Worm (Caenorhabditis elegans) whole organism, late embryonic: ENCODE results near the gene elt-3.

Source experiments
- C08G9.2 ChIP-seq: sonication (generic microtip); optimal IDR thresholded peaks from 2 replicates; lab custom pipeline; 2016; ENCODE audit warnings: mild to moderate bottlenecking, missing genetic modification characterization, moderate library complexity, missing compliant biosample characterization
- F13H6.1 ChIP-seq: sonication (generic microtip); optimal IDR thresholded peaks from 2 replicates; lab custom pipeline; 2016; ENCODE audit warnings: missing genetic modification characterization, missing compliant biosample characterization
- K02D7.2 ChIP-seq: sonication (generic microtip); optimal IDR thresholded peaks from 2 replicates; lab custom pipeline; 2017; ENCODE audit warnings: mild to moderate bottlenecking, missing genetic modification characterization, missing compliant biosample characterization
- T23F11.4 ChIP-seq: fragments of 200-800 bp; sonication (Bioruptor generic); optimal IDR thresholded peaks from 2 replicates; lab custom pipeline; 2018; ENCODE audit warnings: mild to moderate bottlenecking, missing genetic modification characterization, missing compliant biosample characterization
- Y22D7AL.16 ChIP-seq: sonication (generic microtip); optimal IDR thresholded peaks from 2 replicates; lab custom pipeline; 2016; ENCODE audit warnings: missing genetic modification characterization, missing compliant biosample characterization
- ama-1 ChIP-seq: fragments of 150-350 bp; optimal IDR thresholded peaks from 2 replicates; lab custom pipeline; 2014
- ceh-14 ChIP-seq: sonication (generic microtip); optimal IDR thresholded peaks from 2 replicates; lab custom pipeline; 2016; ENCODE audit warnings: missing genotype, missing genetic modification characterization, missing compliant biosample characterization
- ceh-18 ChIP-seq: sonication (generic microtip); optimal IDR thresholded peaks from 2 replicates; lab custom pipeline; 2016; ENCODE audit warnings: missing genetic modification characterization, missing compliant biosample characterization
- ceh-19 ChIP-seq: fragments of 200-800 bp; sonication (Bioruptor generic); optimal IDR thresholded peaks from 2 replicates; lab custom pipeline; 2018; ENCODE audit warnings: mild to moderate bottlenecking, missing genetic modification characterization, missing compliant biosample characterization
- ceh-2 ChIP-seq: sonication (generic microtip); optimal IDR thresholded peaks from 2 replicates; lab custom pipeline; 2016; ENCODE audit warnings: missing genotype, missing genetic modification characterization, missing compliant biosample characterization
- ceh-22 ChIP-seq: sonication (generic microtip); optimal IDR thresholded peaks from 2 replicates; lab custom pipeline; 2017; ENCODE audit warnings: missing biosample characterization, missing genetic modification characterization
- ceh-24 ChIP-seq: sonication (generic microtip); optimal IDR thresholded peaks from 2 replicates; lab custom pipeline; 2016; ENCODE audit warnings: mild to moderate bottlenecking, missing genetic modification characterization, missing compliant biosample characterization
- ceh-30 ChIP-seq: fragments of 150-350 bp; optimal IDR thresholded peaks from 2 replicates; lab custom pipeline; 2014; ENCODE audit warnings: missing biosample characterization, missing genetic modification characterization
- ceh-31 ChIP-seq: sonication (generic microtip); optimal IDR thresholded peaks from 2 replicates; lab custom pipeline; 2016; ENCODE audit warnings: missing genetic modification characterization, missing compliant biosample characterization
- ceh-34 ChIP-seq: sonication (generic microtip); optimal IDR thresholded peaks from 2 replicates; lab custom pipeline; 2016; ENCODE audit warnings: mild to moderate bottlenecking, missing genetic modification characterization, missing compliant biosample characterization
- ceh-45 ChIP-seq: fragments of 200-800 bp; sonication (Bioruptor generic); IDR thresholded peaks from 2 replicates; pipeline ENCODE4 v1.3.6; 2022; ENCODE audit warnings: missing genetic modification reagents, missing genetic modification characterization, missing compliant biosample characterization
- che-1 ChIP-seq: sonication (generic microtip); optimal IDR thresholded peaks from 2 replicates; lab custom pipeline; 2016; ENCODE audit warnings: mild to moderate bottlenecking, missing genetic modification characterization, missing compliant biosample characterization
- elt-2 ChIP-seq: sonication (generic microtip); optimal IDR thresholded peaks from 2 replicates; lab custom pipeline; 2016; ENCODE audit warnings: missing genetic modification reagents, missing genetic modification characterization, missing compliant biosample characterization
- elt-4 ChIP-seq: sonication (generic microtip); optimal IDR thresholded peaks from 2 replicates; lab custom pipeline; 2016; ENCODE audit warnings: missing genetic modification characterization, missing compliant biosample characterization
- ets-4 ChIP-seq: sonication (generic microtip); optimal IDR thresholded peaks from 2 replicates; lab custom pipeline; 2016; ENCODE audit warnings: missing genetic modification characterization, missing compliant biosample characterization
- eyg-1 ChIP-seq: sonication (generic microtip); optimal IDR thresholded peaks from 2 replicates; lab custom pipeline; 2016; ENCODE audit warnings: missing genotype, missing genetic modification characterization, missing compliant biosample characterization
- fax-1 ChIP-seq: sonication (generic microtip); optimal IDR thresholded peaks from 2 replicates; lab custom pipeline; 2016; ENCODE audit warnings: missing genotype, missing genetic modification characterization, missing compliant biosample characterization
- fkh-10 ChIP-seq: fragments of 150-350 bp; optimal IDR thresholded peaks from 2 replicates; lab custom pipeline; 2014; ENCODE audit warnings: missing biosample characterization, missing genetic modification reagents, missing genetic modification characterization
- fkh-6 ChIP-seq: sonication (generic microtip); optimal IDR thresholded peaks from 2 replicates; lab custom pipeline; 2016; ENCODE audit warnings: missing genetic modification characterization, missing compliant biosample characterization
- hlh-15 ChIP-seq: sonication (generic microtip); optimal IDR thresholded peaks from 2 replicates; lab custom pipeline; 2016; ENCODE audit warnings: missing genetic modification characterization, missing compliant biosample characterization
- hlh-30 ChIP-seq: sonication (generic microtip); optimal IDR thresholded peaks from 2 replicates; lab custom pipeline; 2017; ENCODE audit warnings: antibody characterized with exemption, missing genetic modification characterization, missing compliant biosample characterization; ENCODE audit not compliant: insufficient read depth
- hlh-6 ChIP-seq: sonication (generic microtip); optimal IDR thresholded peaks from 2 replicates; lab custom pipeline; 2016; ENCODE audit warnings: missing genotype, missing genetic modification characterization, missing compliant biosample characterization
- hlh-8 ChIP-seq: sonication (generic microtip); optimal IDR thresholded peaks from 2 replicates; lab custom pipeline; 2016; ENCODE audit warnings: missing genotype, missing genetic modification characterization, missing compliant biosample characterization
- lim-6 ChIP-seq: sonication (generic microtip); optimal IDR thresholded peaks from 2 replicates; lab custom pipeline; 2016; ENCODE audit warnings: missing genetic modification characterization, missing compliant biosample characterization
- madf-2 ChIP-seq: sonication (generic microtip); optimal IDR thresholded peaks from 2 replicates; lab custom pipeline; 2017; ENCODE audit warnings: missing genetic modification characterization, missing compliant biosample characterization
- mec-3 ChIP-seq: sonication (generic microtip); optimal IDR thresholded peaks from 2 replicates; lab custom pipeline; 2016; ENCODE audit warnings: borderline replicate concordance, missing genetic modification characterization, missing compliant biosample characterization
- nfya-1 ChIP-seq: sonication (generic microtip); optimal IDR thresholded peaks from 2 replicates; lab custom pipeline; 2017; ENCODE audit warnings: missing genetic modification characterization, mild to moderate bottlenecking, missing compliant biosample characterization, antibody characterized with exemption, moderate library complexity
- odd-2 ChIP-seq: sonication (generic microtip); optimal IDR thresholded peaks from 2 replicates; lab custom pipeline; 2017; ENCODE audit warnings: antibody characterized with exemption, mild to moderate bottlenecking, missing genetic modification characterization, missing compliant biosample characterization
- pat-9 ChIP-seq: fragments of 200-800 bp; sonication (Bioruptor generic); optimal IDR thresholded peaks from 2 replicates; lab custom pipeline; 2018; ENCODE audit warnings: mild to moderate bottlenecking, missing genetic modification characterization, moderate library complexity, missing compliant biosample characterization
- pax-1 ChIP-seq: fragments of 150-350 bp; optimal IDR thresholded peaks from 2 replicates; lab custom pipeline; 2014; ENCODE audit warnings: missing biosample characterization, missing genetic modification characterization
- pqm-1 ChIP-seq: sonication (generic microtip); optimal IDR thresholded peaks from 2 replicates; lab custom pipeline; 2016; ENCODE audit warnings: missing genetic modification characterization, missing compliant biosample characterization
- ref-2 ChIP-seq: sonication (generic microtip); optimal IDR thresholded peaks from 2 replicates; lab custom pipeline; 2016; ENCODE audit warnings: missing genetic modification characterization, missing compliant biosample characterization
- rnt-1 ChIP-seq: sonication (generic microtip); optimal IDR thresholded peaks from 2 replicates; lab custom pipeline; 2016; ENCODE audit warnings: missing genetic modification characterization, missing compliant biosample characterization
- sdc-2 ChIP-seq: sonication (generic microtip); optimal IDR thresholded peaks from 2 replicates; lab custom pipeline; 2016; ENCODE audit warnings: missing genotype, missing genetic modification characterization, missing compliant biosample characterization
- syd-9 ChIP-seq: sonication (generic microtip); optimal IDR thresholded peaks from 2 replicates; lab custom pipeline; 2016; ENCODE audit warnings: mild to moderate bottlenecking, missing genetic modification characterization, moderate library complexity, missing compliant biosample characterization
- tbx-2 ChIP-seq: sonication (generic microtip); optimal IDR thresholded peaks from 2 replicates; lab custom pipeline; 2016; ENCODE audit warnings: missing genetic modification characterization, missing compliant biosample characterization
- tbx-7 ChIP-seq: sonication (generic microtip); optimal IDR thresholded peaks from 2 replicates; lab custom pipeline; 2016; ENCODE audit warnings: missing genotype, missing genetic modification characterization, missing compliant biosample characterization
- unc-3 ChIP-seq, 2 experiments: fragments of 200-800 bp in 1 of 2; sonication (Bioruptor generic) in 1 of 2; sonication (generic microtip) in 1 of 2; conservative IDR thresholded peaks in 1 of 2; optimal IDR thresholded peaks in 1 of 2; 2 replicates each; pipeline versions ENCODE4 v1.3.6 to Lab custom; 2016 to 2022; ENCODE audit warnings: missing compliant biosample characterization in 2 of 2, missing genetic modification characterization in 2 of 2, missing genetic modification reagents in 1 of 2
- unc-42 ChIP-seq: sonication (generic microtip); optimal IDR thresholded peaks from 2 replicates; lab custom pipeline; 2016; ENCODE audit warnings: missing genotype, missing genetic modification characterization, missing compliant biosample characterization
- unc-55 ChIP-seq: sonication (generic microtip); optimal IDR thresholded peaks from 2 replicates; lab custom pipeline; 2017; ENCODE audit warnings: missing biosample characterization, missing genetic modification reagents, missing genetic modification characterization
- unc-86 ChIP-seq: sonication (generic microtip); optimal IDR thresholded peaks from 2 replicates; lab custom pipeline; 2016; ENCODE audit warnings: missing genetic modification characterization, missing compliant biosample characterization
- zip-5 ChIP-seq: sonication (generic microtip); optimal IDR thresholded peaks from 2 replicates; lab custom pipeline; 2016; ENCODE audit warnings: missing genetic modification characterization, missing compliant biosample characterization
- ztf-16 ChIP-seq: sonication (generic microtip); optimal IDR thresholded peaks from 2 replicates; lab custom pipeline; 2017; ENCODE audit warnings: missing genetic modification characterization, missing compliant biosample characterization

elt-3 gene

ce11 chrX:13968292-13968691 is 33.6 kb downstream of the elt-3 start, which contains the start of gene pqn-39:
pqn-39 (minus strand) TSS chrX:13968676.
- no peak for TF ChIP-seq sdc-2 (tag; lab: Kevin White, UChicago)
- TF ChIP-seq ceh-18, result no peak
- no peak for TF ChIP-seq ceh-19 (GFP tag; lab: Kevin White, UChicago)
- no peak for TF ChIP-seq Y22D7AL.16 (tag; lab: Kevin White, UChicago)
- no peak for TF ChIP-seq fkh-10 (GFP tag; lab: Kevin White, UChicago)
- no peak for TF ChIP-seq rnt-1 (tag; lab: Kevin White, UChicago)
- no peak for TF ChIP-seq ceh-22
- TF ChIP-seq hlh-15 (tag; lab: Kevin White, UChicago), result no peak
- TF ChIP-seq hlh-30 (tag; lab: Kevin White, UChicago), result no peak
- no peak for TF ChIP-seq F13H6.1 (tag; lab: Kevin White, UChicago)
- no peak for TF ChIP-seq tbx-2 (tag; lab: Kevin White, UChicago)
- no peak for TF ChIP-seq odd-2 (tag; lab: Kevin White, UChicago)
- TF ChIP-seq T23F11.4 (GFP tag; lab: Kevin White, UChicago), result no peak
- TF ChIP-seq elt-2 (tag; lab: Kevin White, UChicago), result no peak
- TF ChIP-seq ceh-34 (tag; lab: Kevin White, UChicago), result no peak
- no peak for TF ChIP-seq ceh-2 (tag; lab: Kevin White, UChicago)
- no peak for TF ChIP-seq pqm-1 (tag; lab: Kevin White, UChicago)
- TF ChIP-seq ama-1 (lab: Kevin White, UChicago), result no peak
- no peak for TF ChIP-seq ceh-14

ce11 chrX:13969257-13969968 is 34.7 kb downstream of the elt-3 start:
- no peak for TF ChIP-seq zip-5
- TF ChIP-seq pat-9, result no peak
- no peak for TF ChIP-seq pax-1 (tag; lab: Kevin White, UChicago)
- peak; percentile 19 for TF ChIP-seq ets-4
- no peak for TF ChIP-seq K02D7.2 (tag; lab: Kevin White, UChicago)
- no peak for TF ChIP-seq sdc-2 (tag; lab: Kevin White, UChicago)
- TF ChIP-seq ceh-2 (tag; lab: Kevin White, UChicago), result peak; percentile 8
- no peak for TF ChIP-seq elt-4 (tag; lab: Kevin White, UChicago)
- TF ChIP-seq ceh-30 (tag; lab: Kevin White, UChicago), result no peak
- TF ChIP-seq elt-2 (tag; lab: Kevin White, UChicago), result peak; percentile 35
- TF ChIP-seq ref-2, result peak; percentile 50
- TF ChIP-seq C08G9.2 (tag; lab: Kevin White, UChicago), result peak; percentile 3
- peak; percentile 73 for TF ChIP-seq ceh-18
- TF ChIP-seq tbx-2 (tag; lab: Kevin White, UChicago), result peak; percentile 64
- peak; percentile 22 for TF ChIP-seq ztf-16 (tag; lab: Kevin White, UChicago)
- TF ChIP-seq mec-3, result no peak
- TF ChIP-seq unc-55, result peak; percentile 71
- TF ChIP-seq ceh-31 (tag; lab: Kevin White, UChicago), result peak; percentile 48
- TF ChIP-seq unc-42 (tag; lab: Kevin White, UChicago), result peak; percentile 45
- peak; percentile 10 for TF ChIP-seq hlh-30 (tag; lab: Kevin White, UChicago)
- peak; percentile 38 for TF ChIP-seq fkh-6 (tag; lab: Kevin White, UChicago)
- TF ChIP-seq Y22D7AL.16 (tag; lab: Kevin White, UChicago), result no peak
- TF ChIP-seq syd-9, result no peak
- TF ChIP-seq ceh-14, result peak; percentile 40
- TF ChIP-seq nfya-1 (tag; lab: Kevin White, UChicago), result peak; percentile 56
- TF ChIP-seq hlh-8, result peak; percentile 11
- TF ChIP-seq ceh-24, result no peak
- no peak for TF ChIP-seq ceh-34 (tag; lab: Kevin White, UChicago)
- peak; percentile 51 for TF ChIP-seq madf-2

- TF ChIP-seq lim-6 (tag; lab: Kevin White, UChicago), result no peak
- no peak for TF ChIP-seq ref-2
- TF ChIP-seq che-1, result no peak
- no peak for TF ChIP-seq eyg-1 (tag; lab: Kevin White, UChicago)
- no peak for TF ChIP-seq hlh-6 (tag; lab: Kevin White, UChicago)
- no peak for TF ChIP-seq elt-4 (tag; lab: Kevin White, UChicago)
- TF ChIP-seq hlh-15 (tag; lab: Kevin White, UChicago), result no peak
- TF ChIP-seq tbx-7 (tag; lab: Kevin White, UChicago), result no peak
- TF ChIP-seq hlh-30 (tag; lab: Kevin White, UChicago), result no peak
- no peak for TF ChIP-seq T23F11.4 (GFP tag; lab: Kevin White, UChicago)
- TF ChIP-seq ceh-34 (tag; lab: Kevin White, UChicago), result peak; percentile 28
- TF ChIP-seq ztf-16 (tag; lab: Kevin White, UChicago), result no peak
- no peak for TF ChIP-seq unc-3 (GFP tag; conservative IDR thresholded peaks at IDR 0.05; lab: Robert Waterston, UW)
- TF ChIP-seq unc-3 (tag; optimal IDR thresholded peaks at IDR 0.05; lab: Kevin White, UChicago), result no peak
- no peak for TF ChIP-seq fax-1 (tag; lab: Kevin White, UChicago)
- no peak for TF ChIP-seq fkh-10 (GFP tag; lab: Kevin White, UChicago)
- no peak for TF ChIP-seq pax-1 (tag; lab: Kevin White, UChicago)
- no peak for TF ChIP-seq unc-86
- no peak for TF ChIP-seq ceh-30 (tag; lab: Kevin White, UChicago)
- TF ChIP-seq ceh-45 (GFP tag; lab: Robert Waterston, UW), result no peak
These were observed 39.1 kb downstream of the elt-3 start for ce11 chrX:13973769-13974168.
